Fruit fly (Drosophila melanogaster): ENCODE measurements around the gene CG3457.

- no peak for TF ChIP-seq h (optimal IDR thresholded peaks at IDR 0.05)
- no peak for TF ChIP-seq Sin3A (optimal IDR thresholded peaks at IDR 0.05)
- no peak for TF ChIP-seq ttk (optimal IDR thresholded peaks at IDR 0.05)
- no peak for TF ChIP-seq insv (optimal IDR thresholded peaks at IDR 0.05)
- TF ChIP-seq psq (optimal IDR thresholded peaks at IDR 0.05) = no peak
Measured at dm6 chrX:2191896-2192295, 4.3 kb downstream of the CG3457 start.
